Worm (Caenorhabditis elegans) whole organism, L4 larva: ENCODE measurements around the gene cyp-29A3.
A peak's percentile ranks its signal among the peaks of the same experiment; 100 is the strongest.

Source experiments
- D1046.2 ChIP-seq: fragments of 200-800 bp; sonication (Bioruptor generic); IDR thresholded peaks from 2 replicates; pipeline ENCODE4 v1.3.6; 2022; ENCODE audit warnings: missing genetic modification characterization, missing compliant biosample characterization
- F10B5.3 ChIP-seq: sonication (generic microtip); optimal IDR thresholded peaks from 2 replicates; lab custom pipeline; 2016; ENCODE audit warnings: mild to moderate bottlenecking, missing genetic modification characterization, missing compliant biosample characterization
- F26F4.8 ChIP-seq: fragments of 200-800 bp; sonication (Bioruptor generic); conservative IDR thresholded peaks from 2 replicates; pipeline ENCODE4 v1.3.6; 2022; ENCODE audit warnings: missing genetic modification characterization, missing compliant biosample characterization
- Y105C5A.15 ChIP-seq: fragments of 200-800 bp; sonication (Bioruptor generic); IDR thresholded peaks from 2 replicates; pipeline ENCODE4 v1.3.6; 2022; ENCODE audit warnings: missing genetic modification characterization, missing compliant biosample characterization
- ZK546.5 ChIP-seq, 2 experiments: sonication (generic microtip); optimal IDR thresholded peaks; 2 replicates each; lab custom pipeline; 2017; ENCODE audit warnings: missing biosample characterization in 2 of 2, missing genetic modification characterization in 2 of 2
- aly-2 ChIP-seq: sonication (generic microtip); optimal IDR thresholded peaks from 2 replicates; lab custom pipeline; 2018; ENCODE audit warnings: missing biosample characterization, missing genetic modification characterization
- arid-1 ChIP-seq: fragments of 200-800 bp; sonication (Bioruptor generic); conservative IDR thresholded peaks from 2 replicates; pipeline ENCODE4 v1.3.6; 2022; ENCODE audit warnings: missing genetic modification reagents, missing genetic modification characterization, missing compliant biosample characterization
- ceh-20 ChIP-seq: fragments of 200-800 bp; sonication (Bioruptor generic); IDR thresholded peaks from 2 replicates; pipeline ENCODE4 v1.3.6; 2022; ENCODE audit warnings: missing genetic modification reagents, missing genetic modification characterization, missing compliant biosample characterization
- ceh-32 ChIP-seq: sonication (generic microtip); optimal IDR thresholded peaks from 2 replicates; lab custom pipeline; 2016; ENCODE audit warnings: mild to moderate bottlenecking, missing genetic modification characterization, missing compliant biosample characterization; ENCODE audit not compliant: poor library complexity
- ceh-44 ChIP-seq: fragments of 200-800 bp; sonication (Bioruptor generic); IDR thresholded peaks from 2 replicates; pipeline ENCODE4 v1.3.6; 2022; ENCODE audit warnings: missing genetic modification reagents, missing genetic modification characterization, missing compliant biosample characterization
- ces-1 ChIP-seq: fragments of 150-350 bp; sonication (generic microtip); optimal IDR thresholded peaks from 4 replicates; lab custom pipeline; 2014; ENCODE audit warnings: missing biosample characterization, missing genetic modification reagents, missing genetic modification characterization
- ctbp-1 ChIP-seq: fragments of 200-800 bp; sonication (Bioruptor generic); IDR thresholded peaks from 2 replicates; pipeline ENCODE4 v1.3.6; 2022; ENCODE audit warnings: missing genetic modification reagents, missing genetic modification characterization, missing compliant biosample characterization
- daf-12 ChIP-seq: fragments of 150-350 bp; optimal IDR thresholded peaks from 2 replicates; lab custom pipeline; 2014; ENCODE audit warnings: missing biosample characterization, missing genetic modification reagents, missing genetic modification characterization
- daf-16 ChIP-seq, 3 experiments: sonication (generic microtip); optimal IDR thresholded peaks; 2 replicates each; lab custom pipeline; 2016 to 2017; ENCODE audit warnings: missing genetic modification characterization in 3 of 3, missing genetic modification reagents in 3 of 3, mild to moderate bottlenecking in 2 of 3, missing compliant biosample characterization in 2 of 3, missing biosample characterization in 1 of 3, moderate library complexity in 1 of 3
- daf-19 ChIP-seq: fragments of 200-800 bp; sonication (Bioruptor generic); conservative IDR thresholded peaks from 2 replicates; pipeline ENCODE4 v1.3.6; 2022; ENCODE audit warnings: missing genetic modification characterization, missing compliant biosample characterization
- daf-8 ChIP-seq: fragments of 200-800 bp; sonication (Bioruptor generic); IDR thresholded peaks from 2 replicates; pipeline ENCODE4 v1.3.6; 2022; ENCODE audit warnings: missing genetic modification characterization, missing compliant biosample characterization
- dmd-6 ChIP-seq: fragments of 200-800 bp; sonication (Bioruptor generic); IDR thresholded peaks from 2 replicates; pipeline ENCODE4 v1.3.6; 2022; ENCODE audit warnings: missing genetic modification reagents, missing genetic modification characterization, missing compliant biosample characterization
- dve-1 ChIP-seq: sonication (generic microtip); optimal IDR thresholded peaks from 2 replicates; lab custom pipeline; 2017; ENCODE audit warnings: antibody characterized with exemption, mild to moderate bottlenecking, missing genetic modification characterization, missing compliant biosample characterization; ENCODE audit not compliant: insufficient read depth
- gei-8 ChIP-seq: fragments of 200-800 bp; sonication (Bioruptor generic); optimal IDR thresholded peaks from 2 replicates; lab custom pipeline; 2018; ENCODE audit warnings: mild to moderate bottlenecking, missing genetic modification characterization, missing compliant biosample characterization
- hif-1 ChIP-seq, 2 experiments: sonication (generic microtip); optimal IDR thresholded peaks; 2 replicates each; lab custom pipeline; 2016 to 2017; ENCODE audit warnings: missing compliant biosample characterization in 2 of 2, missing genetic modification characterization in 2 of 2, missing genetic modification reagents in 2 of 2, missing genotype in 2 of 2, mild to moderate bottlenecking in 1 of 2
- hlh-11 ChIP-seq: fragments of 200-800 bp; sonication (Bioruptor generic); optimal IDR thresholded peaks from 2 replicates; lab custom pipeline; 2018; ENCODE audit warnings: mild to moderate bottlenecking, missing genetic modification characterization, missing compliant biosample characterization
- hlh-30 ChIP-seq: sonication (generic microtip); optimal IDR thresholded peaks from 2 replicates; lab custom pipeline; 2017; ENCODE audit warnings: antibody characterized with exemption, mild to moderate bottlenecking, missing genetic modification characterization, missing compliant biosample characterization; ENCODE audit not compliant: insufficient read depth
- jun-1 ChIP-seq: fragments of 150-350 bp; optimal IDR thresholded peaks from 2 replicates; lab custom pipeline; 2014; ENCODE audit warnings: missing biosample characterization, missing genetic modification reagents, missing genetic modification characterization
- lin-1 ChIP-seq: fragments of 200-800 bp; sonication (Bioruptor generic); IDR thresholded peaks from 2 replicates; pipeline ENCODE4 v1.3.6; 2022; ENCODE audit warnings: missing genetic modification reagents, missing genetic modification characterization, missing compliant biosample characterization
- lin-13 ChIP-seq: fragments of 150-350 bp; optimal IDR thresholded peaks from 2 replicates; lab custom pipeline; 2014; ENCODE audit warnings: missing biosample characterization, missing genetic modification reagents, missing genetic modification characterization
- lin-15B ChIP-seq: fragments of 150-350 bp; sonication (generic microtip); optimal IDR thresholded peaks from 3 replicates; lab custom pipeline; 2014; ENCODE audit warnings: missing biosample characterization, missing genetic modification characterization
- lin-38 ChIP-seq: fragments of 200-800 bp; sonication (Bioruptor generic); IDR thresholded peaks from 2 replicates; pipeline ENCODE4 v1.3.6; 2022; ENCODE audit warnings: missing genetic modification reagents, missing genetic modification characterization, missing compliant biosample characterization
- lin-39 ChIP-seq: fragments of 150-350 bp; optimal IDR thresholded peaks from 2 replicates; lab custom pipeline; 2014; ENCODE audit warnings: missing biosample characterization, missing genetic modification reagents, missing genetic modification characterization
- lir-3 ChIP-seq: sonication (generic microtip); optimal IDR thresholded peaks from 2 replicates; lab custom pipeline; 2016; ENCODE audit warnings: mild to moderate bottlenecking, missing genetic modification characterization, missing compliant biosample characterization
- lsy-2 ChIP-seq, 2 experiments: fragments of 150-350 bp in 1 of 2; sonication (generic microtip) in 1 of 2; optimal IDR thresholded peaks; 2 replicates each; lab custom pipeline; 2014 to 2017; ENCODE audit warnings: missing biosample characterization in 2 of 2, missing genetic modification characterization in 2 of 2
- madf-5 ChIP-seq, 2 experiments: fragments of 200-800 bp; sonication (Bioruptor generic); IDR thresholded peaks; 2 replicates each; pipeline ENCODE4 v1.3.6; 2022; ENCODE audit warnings: missing compliant biosample characterization in 2 of 2, missing genetic modification characterization in 2 of 2
- mes-2 ChIP-seq: sonication (generic microtip); optimal IDR thresholded peaks from 2 replicates; lab custom pipeline; 2016; ENCODE audit warnings: missing genotype, mild to moderate bottlenecking, missing genetic modification characterization, missing compliant biosample characterization; ENCODE audit not compliant: poor library complexity, severe bottlenecking
- nhr-10 ChIP-seq: fragments of 150-350 bp; optimal IDR thresholded peaks from 2 replicates; lab custom pipeline; 2014; ENCODE audit warnings: missing biosample characterization, missing genetic modification characterization
- nhr-237 ChIP-seq: sonication (generic microtip); optimal IDR thresholded peaks from 2 replicates; lab custom pipeline; 2017; ENCODE audit warnings: missing biosample characterization, missing genetic modification characterization
- nhr-28 ChIP-seq: fragments of 150-350 bp; optimal IDR thresholded peaks from 2 replicates; lab custom pipeline; 2014; ENCODE audit warnings: missing biosample characterization, missing genetic modification characterization
- nhr-42 ChIP-seq: fragments of 200-800 bp; sonication (Bioruptor generic); IDR thresholded peaks from 2 replicates; pipeline ENCODE4 v1.3.6; 2022; ENCODE audit warnings: missing genetic modification characterization, missing compliant biosample characterization
- nhr-77 ChIP-seq: fragments of 150-350 bp; optimal IDR thresholded peaks from 2 replicates; lab custom pipeline; 2014; ENCODE audit warnings: missing biosample characterization, missing genetic modification characterization
- php-3 ChIP-seq: fragments of 200-800 bp; sonication (Bioruptor generic); IDR thresholded peaks from 2 replicates; pipeline ENCODE4 v1.3.6; 2022; ENCODE audit warnings: missing genetic modification reagents, missing genetic modification characterization, missing compliant biosample characterization
- saeg-2 ChIP-seq: fragments of 200-800 bp; sonication (Bioruptor generic); IDR thresholded peaks from 2 replicates; pipeline ENCODE4 v1.3.6; 2022; ENCODE audit warnings: missing genetic modification reagents, missing genetic modification characterization, missing compliant biosample characterization
- sdz-12 ChIP-seq: fragments of 200-800 bp; sonication (Bioruptor generic); optimal IDR thresholded peaks from 2 replicates; lab custom pipeline; 2018; ENCODE audit warnings: mild to moderate bottlenecking, missing genetic modification characterization, missing compliant biosample characterization
- set-16 ChIP-seq: fragments of 200-800 bp; sonication (Bioruptor generic); IDR thresholded peaks from 2 replicates; pipeline ENCODE4 v1.3.6; 2022; ENCODE audit warnings: missing genetic modification reagents, missing genetic modification characterization, missing compliant biosample characterization
- skn-1 ChIP-seq: fragments of 150-350 bp; optimal IDR thresholded peaks from 2 replicates; lab custom pipeline; 2014; ENCODE audit warnings: missing biosample characterization, missing genetic modification characterization
- spr-3 ChIP-seq: fragments of 200-800 bp; sonication (Bioruptor generic); optimal IDR thresholded peaks from 2 replicates; lab custom pipeline; 2018; ENCODE audit warnings: mild to moderate bottlenecking, missing genetic modification characterization, missing compliant biosample characterization
- tag-97 ChIP-seq: fragments of 200-800 bp; sonication (Bioruptor generic); IDR thresholded peaks from 2 replicates; pipeline ENCODE4 v1.3.6; 2022; ENCODE audit warnings: missing genetic modification characterization, missing compliant biosample characterization
- unc-130 ChIP-seq: sonication (generic microtip); optimal IDR thresholded peaks from 2 replicates; lab custom pipeline; 2016; ENCODE audit warnings: missing genetic modification reagents, missing genetic modification characterization, missing compliant biosample characterization
- unc-39 ChIP-seq: sonication (generic microtip); optimal IDR thresholded peaks from 2 replicates; lab custom pipeline; 2017; ENCODE audit warnings: missing biosample characterization, missing genetic modification characterization
- unc-62 ChIP-seq, 3 experiments: fragments of 150-350 bp in 1 of 3; sonication (generic microtip); optimal IDR thresholded peaks in 2 of 3; peaks in 1 of 3; 1 replicate in 1 of 3; 2 replicates in 2 of 3; lab custom pipeline; 2014 to 2017; ENCODE audit warnings: missing biosample characterization in 3 of 3, missing genetic modification characterization in 3 of 3, missing genetic modification reagents in 3 of 3, missing genotype in 1 of 3
- zag-1 ChIP-seq: fragments of 150-350 bp; optimal IDR thresholded peaks from 2 replicates; lab custom pipeline; 2014; ENCODE audit warnings: missing biosample characterization, missing genetic modification characterization
- ztf-11 ChIP-seq: fragments of 150-350 bp; optimal IDR thresholded peaks from 2 replicates; lab custom pipeline; 2014; ENCODE audit warnings: missing biosample characterization, missing genetic modification characterization

The cyp-29A3 gene

DNA sequence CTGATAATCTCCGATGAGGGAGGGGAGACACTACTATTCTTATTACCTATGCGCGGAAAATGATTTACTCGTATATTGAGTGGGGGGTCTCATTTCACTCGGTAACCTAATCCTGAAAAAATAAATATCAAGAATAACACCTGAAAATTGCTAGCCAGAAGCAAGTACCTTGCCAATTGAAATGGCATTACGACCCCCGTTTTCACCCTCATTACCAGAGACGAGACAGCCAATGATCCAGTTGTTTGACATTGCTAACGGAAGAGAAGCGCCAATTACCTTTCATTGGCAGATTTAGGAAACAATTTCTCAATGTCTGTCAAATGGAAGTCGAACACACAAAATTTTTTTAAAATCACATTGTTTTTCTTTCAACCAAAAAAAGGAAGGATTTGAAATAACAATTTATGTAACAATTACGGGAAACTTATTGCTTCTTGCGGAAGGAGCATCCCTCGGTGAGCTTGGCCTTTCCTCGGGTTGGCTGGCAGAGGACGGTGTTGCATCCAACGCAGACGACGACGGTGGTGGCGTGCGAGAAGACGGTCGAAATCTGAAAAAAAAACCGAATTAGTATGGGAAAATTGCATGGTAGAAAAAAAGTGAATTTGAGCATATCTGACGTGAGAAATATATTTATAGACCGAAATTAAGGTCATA lies 44.1 kb downstream of the cyp-29A3 start (continued):
- no peak for TF ChIP-seq dmd-6
- TF ChIP-seq Y105C5A.15 (GFP tag; lab: Robert Waterston, UW), result no peak
- TF ChIP-seq lir-3 (tag; lab: Kevin White, UChicago), result no peak
- no peak for TF ChIP-seq ztf-11 (tag; lab: Kevin White, UChicago)
- TF ChIP-seq ctbp-1 (GFP tag; lab: Robert Waterston, UW), result 0 out of 2 replicates have a peak, but pooled peaks have one; percentile 35
- TF ChIP-seq nhr-77 (tag; lab: Kevin White, UChicago), result no peak
- no peak for TF ChIP-seq saeg-2 (GFP tag; lab: Robert Waterston, UW)
- TF ChIP-seq spr-3 (GFP tag; lab: Kevin White, UChicago), result peak; percentile 25
- no peak for TF ChIP-seq D1046.2 (GFP tag; lab: Robert Waterston, UW)
- TF ChIP-seq daf-16 (GFP tag; optimal IDR thresholded peaks at IDR 0.05; lab: Kevin White, UChicago), result peak in 1 of 2 experiments; percentile 7
- TF ChIP-seq daf-16 (tag; optimal IDR thresholded peaks at IDR 0.05; lab: Kevin White, UChicago), result no peak
- TF ChIP-seq unc-62 (GFP tag; optimal IDR thresholded peaks at IDR 0.05 in 1 of 2; lab: Kevin White, UChicago), result no peak
- TF ChIP-seq unc-62 (tag; optimal IDR thresholded peaks at IDR 0.05; lab: Kevin White, UChicago), result no peak
- TF ChIP-seq ces-1 (GFP tag; lab: Kevin White, UChicago), result no peak
- no peak for TF ChIP-seq hlh-30 (tag; lab: Kevin White, UChicago)
- TF ChIP-seq hlh-11 (tag; lab: Kevin White, UChicago), result no peak
- TF ChIP-seq ceh-32 (tag; lab: Kevin White, UChicago), result no peak
- TF ChIP-seq nhr-237, result no peak
- TF ChIP-seq lin-39 (tag; lab: Kevin White, UChicago), result no peak
- no peak for TF ChIP-seq F10B5.3 (tag; lab: Kevin White, UChicago)
- no peak for TF ChIP-seq ZK546.5 (tag; optimal IDR thresholded peaks at IDR 0.05; lab: Kevin White, UChicago)
- TF ChIP-seq unc-39 (tag; lab: Kevin White, UChicago), result no peak
- TF ChIP-seq daf-8 (GFP tag; lab: Robert Waterston, UW), result no peak
- no peak for TF ChIP-seq sdz-12 (GFP tag; lab: Kevin White, UChicago)
- TF ChIP-seq jun-1 (tag; lab: Kevin White, UChicago), result no peak
- peak in 1 of 2 experiments; percentile 56; a peak in 1 of 4 replicates for TF ChIP-seq madf-5 (GFP tag; IDR thresholded peaks at IDR 0.05; lab: Robert Waterston, UW)
- TF ChIP-seq lin-13 (GFP tag; lab: Kevin White, UChicago), result no peak
- TF ChIP-seq ceh-20 (GFP tag; lab: Robert Waterston, UW), result no peak
- TF ChIP-seq daf-12 (tag; lab: Kevin White, UChicago), result no peak
- TF ChIP-seq php-3 (GFP tag; lab: Robert Waterston, UW), result no peak
- TF ChIP-seq daf-19 (GFP tag; lab: Robert Waterston, UW), result no peak
- TF ChIP-seq unc-130, result no peak
- TF ChIP-seq lin-1, result peak; percentile 60
- TF ChIP-seq zag-1 (tag; lab: Kevin White, UChicago), result no peak
- TF ChIP-seq lin-38 (GFP tag; lab: Robert Waterston, UW), result peak; percentile 65
- no peak for TF ChIP-seq nhr-42 (GFP tag; lab: Robert Waterston, UW)
- TF ChIP-seq ceh-44 (GFP tag; lab: Robert Waterston, UW), result no peak
- TF ChIP-seq aly-2 (tag; lab: Kevin White, UChicago), result no peak
- no peak for TF ChIP-seq gei-8 (GFP tag; lab: Kevin White, UChicago)
- TF ChIP-seq F26F4.8 (GFP tag; lab: Robert Waterston, UW), result no peak
- TF ChIP-seq lsy-2 (tag; optimal IDR thresholded peaks at IDR 0.05; lab: Kevin White, UChicago), result no peak
- TF ChIP-seq nhr-10 (tag; lab: Kevin White, UChicago), result no peak
- no peak for TF ChIP-seq mes-2 (tag; lab: Kevin White, UChicago)
- peak; percentile 80 for TF ChIP-seq arid-1
- no peak for TF ChIP-seq skn-1 (tag; lab: Kevin White, UChicago)
- TF ChIP-seq dve-1 (tag; lab: Kevin White, UChicago), result no peak
- TF ChIP-seq nhr-28 (tag; lab: Kevin White, UChicago), result no peak
- no peak for TF ChIP-seq lin-15B (tag; lab: Kevin White, UChicago)
- no peak for TF ChIP-seq tag-97 (GFP tag; lab: Robert Waterston, UW)
- 0 out of 2 replicates have a peak, but pooled peaks have one; percentile 19 for TF ChIP-seq set-16
- TF ChIP-seq hif-1 (tag; optimal IDR thresholded peaks at IDR 0.05; lab: Kevin White, UChicago), result no peak
